Worm (Caenorhabditis elegans) whole organism, midembryonic: ENCODE data around the gene trcs-1.

ENCODE experiments used
- T22C8.4 ChIP-seq: fragments of 200-800 bp; sonication (Bioruptor generic); IDR thresholded peaks from 2 replicates; pipeline ENCODE4 v1.3.6; 2022; ENCODE audit warnings: missing genetic modification characterization, missing compliant biosample characterization
- cog-1 ChIP-seq: sonication (generic microtip); optimal IDR thresholded peaks from 2 replicates; lab custom pipeline; 2016; ENCODE audit warnings: missing genetic modification characterization, missing compliant biosample characterization
- flt-1 ChIP-seq: fragments of 200-800 bp; sonication (Bioruptor generic); IDR thresholded peaks from 2 replicates; pipeline ENCODE4 v1.3.6; 2022; ENCODE audit warnings: missing genetic modification characterization, missing compliant biosample characterization
- klf-2 ChIP-seq: fragments of 200-800 bp; sonication (Bioruptor generic); conservative IDR thresholded peaks from 2 replicates; pipeline ENCODE4 v1.3.6; 2022; ENCODE audit warnings: missing genetic modification reagents, missing genetic modification characterization, missing compliant biosample characterization
- med-1 ChIP-seq: sonication (generic microtip); optimal IDR thresholded peaks from 2 replicates; lab custom pipeline; 2017; ENCODE audit warnings: missing genetic modification characterization, mild to moderate bottlenecking, missing compliant biosample characterization, antibody characterized with exemption, missing genetic modification reagents; ENCODE audit not compliant: insufficient read depth
- ref-1 ChIP-seq: fragments of 200-800 bp; sonication (Bioruptor generic); conservative IDR thresholded peaks from 2 replicates; pipeline ENCODE4 v1.3.6; 2022; ENCODE audit warnings: missing genetic modification reagents, missing genetic modification characterization, missing compliant biosample characterization
- tab-1 ChIP-seq: fragments of 200-800 bp; sonication (Bioruptor generic); IDR thresholded peaks from 2 replicates; pipeline ENCODE4 v1.3.6; 2022; ENCODE audit warnings: missing genetic modification characterization, missing compliant biosample characterization
- ztf-23 ChIP-seq: fragments of 200-800 bp; sonication (Bioruptor generic); IDR thresholded peaks from 2 replicates; pipeline ENCODE4 v1.3.6; 2022; ENCODE audit warnings: missing genetic modification reagents, missing genetic modification characterization, missing compliant biosample characterization
- ztf-29 ChIP-seq: fragments of 200-800 bp; sonication (Bioruptor generic); IDR thresholded peaks from 2 replicates; pipeline ENCODE4 v1.3.6; 2022; ENCODE audit warnings: missing genetic modification reagents, missing genetic modification characterization, missing compliant biosample characterization

The trcs-1 gene

ce11 chrIV:9580021-9580420 is 8.6 kb downstream of the trcs-1 start, which contains the start of gene npr-2:
npr-2 (minus strand) TSS chrIV:9580121.
- TF ChIP-seq ref-1 (GFP tag; lab: Robert Waterston, UW), result no peak
- TF ChIP-seq ztf-29, result no peak
- TF ChIP-seq klf-2 (GFP tag; lab: Robert Waterston, UW), result no peak
- TF ChIP-seq T22C8.4 (GFP tag; lab: Robert Waterston, UW), result no peak
- no peak for TF ChIP-seq flt-1 (GFP tag; lab: Robert Waterston, UW)
- no peak for TF ChIP-seq tab-1 (GFP tag; lab: Robert Waterston, UW)
- no peak for TF ChIP-seq cog-1 (tag; lab: Kevin White, UChicago)
- TF ChIP-seq med-1, result no peak
- TF ChIP-seq ztf-23 (GFP tag; lab: Robert Waterston, UW), result no peak

ce11 chrIV:9566505-9566904 is 22.1 kb downstream of the trcs-1 start, which contains the start of gene lron-14:
lron-14 (minus strand) TSS chrIV:9566605.
- no peak for TF ChIP-seq ztf-29
- TF ChIP-seq med-1, result no peak
- no peak for TF ChIP-seq tab-1 (GFP tag; lab: Robert Waterston, UW)
- no peak for TF ChIP-seq klf-2 (GFP tag; lab: Robert Waterston, UW)
- TF ChIP-seq T22C8.4 (GFP tag; lab: Robert Waterston, UW), result no peak
- TF ChIP-seq ztf-23 (GFP tag; lab: Robert Waterston, UW), result no peak
- no peak for TF ChIP-seq flt-1 (GFP tag; lab: Robert Waterston, UW)
- TF ChIP-seq ref-1 (GFP tag; lab: Robert Waterston, UW), result no peak

- no peak for TF ChIP-seq ztf-23 (GFP tag; lab: Robert Waterston, UW)
- no peak for TF ChIP-seq tab-1 (GFP tag; lab: Robert Waterston, UW)
- no peak for TF ChIP-seq ref-1 (GFP tag; lab: Robert Waterston, UW)
- TF ChIP-seq cog-1 (tag; lab: Kevin White, UChicago), result no peak
- no peak for TF ChIP-seq T22C8.4 (GFP tag; lab: Robert Waterston, UW)
- TF ChIP-seq med-1, result no peak
These were observed 24.9 kb downstream of the trcs-1 start for ce11 chrIV:9563529-9564376.

- no peak for TF ChIP-seq tab-1 (GFP tag; lab: Robert Waterston, UW)
- TF ChIP-seq cog-1 (tag; lab: Kevin White, UChicago), result no peak
- no peak for TF ChIP-seq flt-1 (GFP tag; lab: Robert Waterston, UW)
- no peak for TF ChIP-seq klf-2 (GFP tag; lab: Robert Waterston, UW)
- TF ChIP-seq ztf-23 (GFP tag; lab: Robert Waterston, UW), result no peak
- no peak for TF ChIP-seq ztf-29
- TF ChIP-seq ref-1 (GFP tag; lab: Robert Waterston, UW), result no peak
- no peak for TF ChIP-seq med-1
- no peak for TF ChIP-seq T22C8.4 (GFP tag; lab: Robert Waterston, UW)
These were observed 25.6 kb downstream of the trcs-1 start, which contains the start of gene col-122 for ce11 chrIV:9563079-9563478. col-122 (plus strand) TSS chrIV:9563379.

ce11 chrIV:9545986-9546385 is 42.6 kb downstream of the trcs-1 start, which contains the start of gene T05A1.5:
T05A1.5 (plus strand) TSS chrIV:9546286.
- no peak for TF ChIP-seq ref-1 (GFP tag; lab: Robert Waterston, UW)
- no peak for TF ChIP-seq T22C8.4 (GFP tag; lab: Robert Waterston, UW)
- no peak for TF ChIP-seq ztf-23 (GFP tag; lab: Robert Waterston, UW)
- no peak for TF ChIP-seq cog-1 (tag; lab: Kevin White, UChicago)
- TF ChIP-seq ztf-29, result no peak

ce11 chrIV:9540342-9540856 is 48.2 kb downstream of the trcs-1 start, which contains the start of gene fbl-1:
fbl-1 (plus strand) TSS chrIV:9540806.
- TF ChIP-seq cog-1 (tag; lab: Kevin White, UChicago), result no peak
- no peak for TF ChIP-seq flt-1 (GFP tag; lab: Robert Waterston, UW)

- TF ChIP-seq med-1 (no peak), flt-1 (GFP tag; lab: Robert Waterston, UW) (no peak), ztf-23 (GFP tag; lab: Robert Waterston, UW) (no peak), T22C8.4 (GFP tag; lab: Robert Waterston, UW) (no peak), klf-2 (GFP tag; lab: Robert Waterston, UW) (no peak), ref-1 (GFP tag; lab: Robert Waterston, UW) (no peak), cog-1 (tag; lab: Kevin White, UChicago) (no peak)
These were observed 50.4 kb downstream of the trcs-1 start for ce11 chrIV:9538214-9538613.

ce11 chrIV:9537500-9537899 is 51.1 kb downstream of the trcs-1 start:
- TF ChIP-seq ztf-23 (GFP tag; lab: Robert Waterston, UW) (no peak), tab-1 (GFP tag; lab: Robert Waterston, UW) (no peak), T22C8.4 (GFP tag; lab: Robert Waterston, UW) (no peak), med-1 (no peak), flt-1 (GFP tag; lab: Robert Waterston, UW) (no peak), ztf-29 (no peak), klf-2 (GFP tag; lab: Robert Waterston, UW) (no peak), ref-1 (GFP tag; lab: Robert Waterston, UW) (no peak), cog-1 (tag; lab: Kevin White, UChicago) (no peak)
